Fruit fly (Drosophila melanogaster) whole organism, larva: ENCODE data around the gene CG5111.
A peak's percentile ranks its signal among the peaks of the same experiment; 100 is the strongest.

ENCODE experiments used
- noc ChIP-seq: fragments of 200-800 bp; sonication (Bioruptor generic); optimal IDR thresholded peaks from 3 replicates; lab custom pipeline; 2019; ENCODE audit warnings: missing biosample characterization, mild to moderate bottlenecking, missing genetic modification characterization, moderate library complexity

The CG5111 gene

DNA sequence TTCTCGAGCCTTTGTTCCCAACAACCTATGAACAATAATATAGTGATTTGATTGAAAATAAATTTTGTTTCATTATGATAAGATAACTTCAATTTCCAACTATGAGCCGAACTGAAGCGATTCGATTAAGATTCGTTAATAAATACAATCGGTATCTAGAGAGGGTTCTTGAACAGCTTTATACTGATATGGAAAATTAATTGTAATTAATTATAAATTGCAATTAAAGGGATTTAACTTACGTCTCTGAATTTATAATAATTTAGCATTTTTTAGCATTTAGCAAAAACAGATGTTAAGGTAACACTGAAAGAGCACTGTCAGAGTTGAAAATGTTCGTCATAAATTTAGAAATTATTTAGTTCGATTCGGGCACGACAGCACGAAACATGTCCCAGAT, at the start of gene CG5111:
CG5111 (plus strand) TSS at position 301 of the 400 bp plus-strand sequence.
- TF ChIP-seq noc: no peak

DNA sequence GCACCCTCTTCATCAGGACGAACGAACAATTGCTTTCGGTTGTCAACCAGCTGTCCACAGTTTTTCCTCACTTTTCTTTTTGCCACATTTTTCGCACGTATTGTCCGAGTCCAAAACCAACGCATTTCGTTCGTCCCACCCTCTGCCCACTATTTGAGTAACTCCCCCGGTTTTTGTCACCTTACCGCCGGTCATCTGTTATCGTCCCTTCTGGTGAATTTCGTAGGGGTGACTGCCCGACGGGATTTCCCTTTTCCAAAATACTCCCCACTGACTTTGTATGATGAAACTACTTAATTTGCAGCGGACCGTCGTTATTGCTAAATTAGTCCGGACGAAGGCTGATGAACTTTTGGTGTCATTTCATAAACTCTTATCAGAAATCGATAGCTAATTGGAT, 49.0 kb upstream of the CG5111 start:
- no peak for TF ChIP-seq noc

DNA sequence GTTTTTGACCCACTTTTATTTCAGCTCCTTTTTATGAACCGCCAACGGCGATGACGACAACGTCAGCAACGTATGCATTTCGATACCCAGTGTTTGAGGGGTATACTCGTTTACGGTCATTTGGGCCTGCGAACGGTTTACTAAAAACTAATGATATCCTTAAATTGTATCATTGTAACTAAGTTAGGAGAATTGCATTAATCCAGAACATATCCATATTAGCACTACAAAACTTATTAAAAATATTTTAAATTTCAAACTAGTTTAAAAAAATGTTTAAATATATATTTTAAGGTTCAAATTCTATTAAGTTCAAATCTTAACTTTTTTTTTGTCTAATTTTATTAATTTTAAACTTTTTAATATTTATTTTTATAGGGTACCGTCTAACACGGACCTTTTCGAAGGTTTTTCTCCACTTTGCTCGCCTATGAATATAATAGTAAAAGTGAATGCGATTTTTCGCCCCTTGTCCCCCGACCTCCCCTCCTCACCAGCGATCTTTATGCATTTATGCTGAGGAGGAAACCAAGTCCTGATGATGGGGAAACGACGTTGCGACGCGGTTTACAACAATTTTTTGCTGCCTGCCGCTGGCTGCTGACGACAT, 46.8 kb upstream of the CG5111 start:
- no peak for TF ChIP-seq noc

DNA sequence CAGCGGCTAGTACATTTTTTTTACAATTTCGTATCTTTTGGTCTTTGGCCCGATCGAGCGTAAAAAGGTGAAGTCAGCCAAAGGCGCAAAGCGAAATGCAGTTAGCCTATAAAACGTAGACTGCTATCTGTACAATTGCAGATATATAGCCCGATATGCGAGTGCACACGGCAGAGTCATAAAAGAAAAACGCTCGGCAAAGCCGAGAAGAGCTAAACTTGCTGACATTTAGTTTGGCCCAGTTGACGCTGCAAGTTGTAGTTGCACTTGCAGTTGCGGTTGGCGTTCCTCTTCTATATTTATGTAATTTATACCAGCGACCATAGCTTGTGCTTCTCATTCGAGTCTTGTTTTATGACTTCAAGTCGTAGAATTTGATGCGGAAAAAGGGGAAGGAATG, 45.4 kb upstream of the CG5111 start:
- no peak for TF ChIP-seq noc

DNA sequence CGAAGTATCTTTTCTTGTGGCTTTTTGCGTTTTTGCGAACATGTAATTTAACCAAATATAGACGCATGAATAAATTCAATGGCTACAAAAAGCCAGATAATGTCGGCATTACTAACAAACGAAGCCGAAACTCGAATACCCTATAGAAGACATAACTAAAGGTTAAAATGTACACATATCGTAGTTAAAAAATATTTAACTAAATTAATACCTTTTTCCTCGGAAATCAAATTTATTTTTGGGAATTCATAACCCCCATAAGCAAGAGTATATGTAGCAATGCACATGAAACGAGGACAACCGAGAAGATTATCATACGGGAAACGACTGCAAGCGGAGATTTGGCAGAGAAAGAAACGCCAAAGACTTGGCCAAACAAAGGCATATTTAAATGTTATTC, 44.4 kb upstream of the CG5111 start:
- no peak for TF ChIP-seq noc

DNA sequence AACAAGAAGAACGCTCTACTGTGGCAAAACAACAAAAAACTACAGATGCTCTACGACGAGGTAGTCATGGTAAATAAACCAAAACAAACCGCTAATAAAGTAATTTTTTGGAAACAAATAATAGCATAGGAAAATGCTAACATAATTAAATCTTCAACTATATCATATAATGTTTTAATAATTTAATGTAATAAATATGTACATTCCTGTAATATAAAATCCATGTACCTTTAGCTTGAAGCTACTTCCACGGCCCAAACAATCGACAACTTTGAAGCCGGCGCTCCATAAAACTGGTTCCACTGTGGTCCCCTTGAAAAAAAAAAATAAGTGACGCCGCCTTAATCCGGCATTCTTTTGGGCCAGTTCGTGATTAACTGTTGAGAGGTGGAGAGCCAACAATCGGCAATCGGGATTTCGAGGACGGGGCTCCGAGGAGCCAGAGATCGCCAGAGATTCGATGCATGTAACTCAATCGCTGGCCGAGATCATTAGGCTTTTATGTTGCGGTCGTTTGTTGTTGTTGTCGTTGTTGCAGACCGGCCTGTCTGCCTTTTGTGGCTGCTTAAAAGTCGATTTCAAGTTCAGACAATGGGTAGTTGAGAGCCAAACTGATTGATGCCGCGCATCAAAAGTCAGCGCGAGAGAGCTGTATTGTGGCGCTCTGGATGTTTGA, 43.3 kb upstream of the CG5111 start:
- TF ChIP-seq noc: peak; percentile 61

DNA sequence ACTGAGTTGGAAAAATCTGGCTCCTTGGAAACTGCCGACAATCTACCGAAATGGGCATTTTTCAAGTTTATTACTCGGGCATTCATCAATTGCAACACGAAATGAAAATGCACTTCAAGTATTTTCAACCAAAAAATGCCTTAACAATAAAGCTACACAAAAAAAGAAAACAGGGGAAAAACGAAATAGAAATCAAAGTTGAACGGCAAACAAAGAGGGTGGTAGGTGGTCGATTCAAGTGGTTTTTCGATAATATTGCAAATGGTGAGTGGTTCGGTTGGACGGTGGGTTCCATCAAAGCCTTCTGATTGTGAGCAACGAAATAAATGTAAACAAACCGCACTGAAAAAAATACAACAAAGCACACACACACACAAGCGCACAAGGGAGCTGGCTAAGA, 39.9 kb upstream of the CG5111 start:
- TF ChIP-seq noc: no peak

DNA sequence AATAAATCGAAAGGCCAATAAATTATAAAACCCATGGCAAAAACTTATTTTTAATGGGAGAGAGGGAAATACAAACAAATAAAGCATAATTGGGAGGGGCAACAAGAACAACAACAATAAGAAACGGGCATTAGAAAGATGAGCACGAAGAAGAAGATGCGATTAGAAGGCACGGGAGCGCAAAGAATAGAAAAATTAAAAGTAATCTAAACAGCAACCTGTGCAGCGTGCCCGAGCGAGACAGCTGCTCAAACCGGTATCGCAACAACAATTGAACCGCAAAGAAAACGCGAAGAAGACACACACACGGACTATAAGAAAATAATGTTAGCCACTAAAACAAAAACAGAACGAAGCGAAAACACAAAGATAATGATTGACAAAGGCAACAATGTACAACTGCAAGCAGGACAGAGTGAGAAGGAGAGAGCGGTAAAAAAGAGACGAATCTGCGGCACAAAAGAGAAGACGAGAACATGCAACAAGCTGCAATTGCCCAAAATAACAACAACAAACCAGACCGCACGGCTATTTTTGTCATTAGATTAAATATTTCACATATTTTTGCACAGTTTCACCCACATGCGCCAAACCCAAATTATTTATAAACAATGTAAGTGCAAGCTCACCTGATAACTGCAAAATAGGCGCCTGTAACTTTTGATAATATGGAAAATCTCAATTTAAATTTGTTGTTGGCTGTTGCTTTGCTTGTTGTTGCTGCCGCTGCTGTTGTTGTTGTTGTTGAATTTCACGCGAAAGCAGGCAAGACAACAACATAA, 34.0 kb upstream of the CG5111 start:
- TF ChIP-seq noc: peak; percentile 4

DNA sequence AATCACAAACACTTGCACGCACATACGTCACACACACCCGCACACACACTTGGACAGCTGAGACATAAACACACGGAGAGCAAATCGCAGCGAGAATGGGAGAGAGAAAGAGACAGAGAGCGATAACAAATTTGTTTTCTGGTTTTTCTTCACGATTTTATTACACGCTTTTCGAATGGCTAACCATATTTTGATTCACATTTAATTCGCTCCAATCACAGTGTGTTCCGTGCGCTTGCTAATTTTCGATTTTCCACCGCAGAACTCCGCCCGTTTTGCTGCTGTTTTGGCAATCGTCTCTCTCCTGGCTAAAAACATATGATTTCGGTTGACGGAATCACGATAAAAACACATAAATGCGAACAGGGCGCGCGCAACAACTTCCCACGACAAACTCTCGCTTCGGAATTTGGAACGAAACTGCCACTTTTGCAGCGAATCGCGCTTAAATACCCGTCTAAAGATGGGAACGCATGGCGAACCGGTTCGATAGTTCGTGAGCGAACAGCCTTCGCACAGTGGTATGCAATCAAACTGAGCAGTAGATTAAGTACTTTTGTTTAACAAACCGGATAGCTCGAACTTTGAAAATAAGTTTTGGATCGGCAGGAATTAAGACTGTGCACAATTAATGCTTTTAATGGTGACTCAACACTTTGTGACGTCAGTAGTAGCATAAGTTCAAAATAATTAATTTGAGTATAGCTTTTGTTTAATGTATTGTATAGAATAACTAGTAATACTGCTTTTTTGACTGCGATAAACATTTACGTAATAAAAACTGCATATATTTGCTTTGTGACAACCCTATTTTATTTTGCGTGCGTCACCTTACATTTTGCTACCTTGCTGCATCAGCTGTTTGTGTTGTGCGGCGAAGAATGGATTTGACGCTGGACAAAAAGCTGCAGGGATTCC, 33.2 kb upstream of the CG5111 start, which contains the start of the genes Fur1 and Vps33B:
Fur1 (minus strand) TSS at position 424 of the 918 bp plus-strand sequence.
Vps33B (plus strand) TSS at position 856 of the 918 bp plus-strand sequence.
- TF ChIP-seq noc: peak; percentile 96

DNA sequence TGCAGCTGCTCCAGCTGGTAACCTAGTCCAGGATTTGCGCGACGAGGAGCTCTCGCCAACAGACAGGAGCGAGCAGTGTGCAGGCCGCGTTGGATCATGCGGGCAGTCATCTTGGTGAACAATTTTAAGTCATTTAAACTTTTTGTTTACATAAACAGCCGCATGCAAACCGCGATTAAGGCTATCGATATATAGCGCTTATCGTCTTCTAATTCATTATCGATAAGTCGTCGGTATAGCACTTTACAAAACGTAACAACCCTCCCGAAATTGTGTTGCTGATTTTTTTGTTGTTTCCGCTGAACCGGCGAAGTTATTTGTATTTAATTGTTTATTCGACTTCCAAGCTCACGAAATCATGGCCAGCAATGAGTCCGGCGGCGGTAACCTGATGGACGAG, 29.3 kb upstream of the CG5111 start, which contains the start of the genes CG4553 and MED28:
CG4553 (minus strand) TSS at position 172 of the 400 bp plus-strand sequence.
MED28 (plus strand) TSS at position 260 of the 400 bp plus-strand sequence.
- TF ChIP-seq noc: no peak

DNA sequence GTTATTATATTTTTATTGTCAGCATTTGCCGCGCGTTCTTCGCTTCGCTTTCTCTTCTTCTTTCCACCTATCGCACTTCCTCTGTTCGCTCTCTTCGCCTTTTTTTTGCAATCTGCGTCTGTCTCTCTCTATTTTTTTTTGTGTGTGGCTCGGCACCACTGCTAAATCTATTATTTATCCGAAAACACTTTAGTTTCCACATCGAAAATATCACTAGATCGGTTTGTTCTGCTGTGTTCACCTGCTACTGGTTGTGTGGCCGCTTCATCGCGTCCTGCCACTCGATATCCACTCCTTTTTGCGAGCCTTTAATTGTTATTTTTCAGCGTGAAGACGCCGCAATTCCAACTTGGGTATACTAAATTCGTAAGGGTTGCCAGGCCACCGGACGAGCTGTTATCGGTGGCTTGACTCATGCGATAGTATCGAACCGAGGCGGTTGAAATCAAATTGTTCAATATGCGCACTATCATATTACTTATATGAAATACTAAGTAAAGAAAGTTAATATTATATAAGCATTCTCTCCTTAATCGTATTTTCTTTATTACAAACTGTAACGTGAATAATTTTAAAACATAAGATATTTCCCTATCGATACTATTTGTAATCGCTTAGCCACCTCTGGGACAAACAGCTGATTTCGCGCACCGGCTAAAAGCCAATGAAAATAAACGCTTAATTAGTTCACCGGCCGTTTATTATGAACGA, 23.5 kb upstream of the CG5111 start, which contains the start of the genes XNP, CG42488 and CG5116:
XNP (minus strand) TSS at position 372 of the 711 bp plus-strand sequence.
CG42488 (plus strand) TSS at position 636 of the 711 bp plus-strand sequence.
CG5116 (plus strand) TSS at position 636 of the 711 bp plus-strand sequence.
- TF ChIP-seq noc: no peak

DNA sequence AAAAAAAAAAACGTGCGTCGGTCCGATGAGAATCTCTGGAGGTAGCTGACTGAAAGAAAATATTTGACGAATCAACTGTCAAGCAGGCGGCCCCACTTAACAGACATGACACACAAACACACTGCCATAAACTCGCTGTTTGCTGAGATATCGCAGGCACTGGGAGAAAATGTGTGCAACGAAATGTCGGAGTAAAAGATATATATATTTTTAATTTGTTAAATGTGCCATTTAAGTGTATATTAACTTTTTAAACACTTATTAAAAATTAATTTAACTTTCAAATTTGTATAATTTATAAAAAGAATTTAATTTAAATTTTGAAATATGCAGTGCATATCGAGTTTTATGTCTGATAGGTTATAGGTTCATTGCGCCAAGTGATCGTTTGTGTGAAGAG, 17.0 kb upstream of the CG5111 start:
- TF ChIP-seq noc: peak; percentile 77

DNA sequence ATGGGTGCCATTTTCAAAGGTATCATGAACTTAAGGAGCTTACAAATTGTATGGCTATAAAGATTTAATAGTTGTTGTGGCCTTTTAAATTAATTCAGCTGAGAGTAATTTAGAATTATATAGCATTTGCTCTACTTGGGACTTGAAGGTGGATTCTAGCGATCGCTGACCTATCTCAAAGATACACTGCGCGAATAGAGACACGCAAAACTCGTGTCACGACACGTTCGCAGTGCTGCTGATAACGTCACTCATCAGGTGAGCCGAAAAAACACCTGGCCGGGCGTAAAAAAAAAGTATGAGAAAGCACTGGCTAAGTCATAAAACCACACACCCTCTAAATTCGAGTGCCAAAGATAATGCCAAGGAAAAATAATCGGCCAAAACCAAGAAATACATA, 16.4 kb upstream of the CG5111 start:
- TF ChIP-seq noc: no peak

DNA sequence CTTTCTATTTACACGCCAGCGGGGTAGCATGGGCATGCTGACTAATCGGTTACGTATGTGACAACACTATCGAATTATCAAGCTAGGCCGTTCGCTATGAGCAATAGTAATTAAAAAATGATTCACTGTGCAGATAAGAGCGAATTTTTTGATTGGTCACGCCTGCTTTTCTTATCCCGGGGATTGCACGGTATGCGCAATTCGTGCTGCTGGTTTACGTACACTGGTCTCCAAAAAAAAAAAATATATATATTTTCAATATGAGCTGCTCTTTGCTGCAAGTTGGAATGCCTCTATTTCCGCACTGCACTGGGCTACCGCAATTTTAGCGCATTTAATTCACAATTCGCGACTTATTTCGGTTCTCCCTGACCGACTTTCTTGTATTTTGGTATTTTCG, 15.7 kb upstream of the CG5111 start:
- no peak for TF ChIP-seq noc
